Worm (Caenorhabditis elegans): Measurements from ENCODE around the gene T24H7.2.

- TF ChIP-seq lin-13 (GFP tag; optimal IDR thresholded peaks at IDR 0.05) = no peak
- TF ChIP-seq lin-11 (tag; optimal IDR thresholded peaks at IDR 0.05) = no peak
- no peak for TF ChIP-seq aly-2 (tag; optimal IDR thresholded peaks at IDR 0.05)
- TF ChIP-seq F13H6.1 (tag; optimal IDR thresholded peaks at IDR 0.05) = no peak
- TF ChIP-seq unc-62 (GFP tag; optimal IDR thresholded peaks at IDR 0.05) = no peak
- no peak for TF ChIP-seq zag-1 (tag; optimal IDR thresholded peaks at IDR 0.05)
- TF ChIP-seq lsy-2 (tag; optimal IDR thresholded peaks at IDR 0.05) = no peak
These were observed 44.2 kb upstream of the T24H7.2 start, which contains the start of gene C30B5.17 for ce11 chrII:6202910-6203309.
